Worm (Caenorhabditis elegans) whole organism, mixed stage, embryonic: Measurements from ENCODE around the gene F52E1.2.

ENCODE experiments used
- blmp-1 ChIP-seq: fragments of 150-350 bp; optimal IDR thresholded peaks from 2 replicates; lab custom pipeline; 2014; ENCODE audit warnings: missing biosample characterization, missing genetic modification characterization
- ces-1 ChIP-seq: fragments of 150-350 bp; optimal IDR thresholded peaks from 2 replicates; lab custom pipeline; 2014; ENCODE audit warnings: missing biosample characterization, missing genetic modification reagents, missing genetic modification characterization
- elt-3 ChIP-seq: fragments of 150-350 bp; optimal IDR thresholded peaks from 2 replicates; lab custom pipeline; 2014; ENCODE audit warnings: missing biosample characterization, missing genetic modification characterization
- hlh-1 ChIP-seq: fragments of 150-350 bp; optimal IDR thresholded peaks from 2 replicates; lab custom pipeline; 2014; ENCODE audit warnings: missing biosample characterization, missing genetic modification reagents, missing genetic modification characterization
- lsy-2 ChIP-seq: fragments of 150-350 bp; optimal IDR thresholded peaks from 2 replicates; lab custom pipeline; 2014; ENCODE audit warnings: missing biosample characterization, missing genetic modification characterization
- mls-2 ChIP-seq: sonication (generic microtip); optimal IDR thresholded peaks from 2 replicates; lab custom pipeline; 2016; ENCODE audit warnings: mild to moderate bottlenecking, missing genetic modification characterization, moderate library complexity, missing compliant biosample characterization
- nhr-237 ChIP-seq: fragments of 150-350 bp; optimal IDR thresholded peaks from 2 replicates; lab custom pipeline; 2014; ENCODE audit warnings: missing biosample characterization, missing genetic modification characterization
- nhr-28 ChIP-seq: fragments of 150-350 bp; optimal IDR thresholded peaks from 2 replicates; lab custom pipeline; 2014; ENCODE audit warnings: missing biosample characterization, missing genetic modification characterization
- pha-4 ChIP-seq: fragments of 150-350 bp; optimal IDR thresholded peaks from 2 replicates; lab custom pipeline; 2018; ENCODE audit warnings: missing biosample characterization, missing genetic modification reagents, missing genetic modification characterization
- sem-2 ChIP-seq: fragments of 200-800 bp; sonication (Bioruptor generic); optimal IDR thresholded peaks from 2 replicates; lab custom pipeline; 2018; ENCODE audit warnings: mild to moderate bottlenecking, missing genetic modification characterization, missing compliant biosample characterization
- sptf-1 ChIP-seq: sonication (generic microtip); optimal IDR thresholded peaks from 2 replicates; lab custom pipeline; 2017; ENCODE audit warnings: mild to moderate bottlenecking, missing genetic modification characterization, moderate library complexity, missing compliant biosample characterization
- tbx-8 ChIP-seq: fragments of 200-800 bp; sonication (Bioruptor generic); optimal IDR thresholded peaks from 2 replicates; lab custom pipeline; 2018; ENCODE audit warnings: mild to moderate bottlenecking, missing genetic modification characterization, moderate library complexity, missing compliant biosample characterization
- unc-62 ChIP-seq: fragments of 150-350 bp; optimal IDR thresholded peaks from 2 replicates; lab custom pipeline; 2014; ENCODE audit warnings: missing biosample characterization, missing genetic modification reagents, missing genetic modification characterization
- ztf-11 ChIP-seq: fragments of 150-350 bp; optimal IDR thresholded peaks from 2 replicates; lab custom pipeline; 2014; ENCODE audit warnings: missing biosample characterization, missing genetic modification characterization

ce11 chrV:8385879-8386530 is 24.4 kb upstream of the F52E1.2 start, which contains the start of gene hsp-17:
- TF ChIP-seq hlh-1 (tag; lab: Kevin White, UChicago) (no peak), ces-1 (GFP tag; lab: Kevin White, UChicago) (no peak), blmp-1 (no peak), mls-2 (tag; lab: Kevin White, UChicago) (no peak), ztf-11 (tag; lab: Kevin White, UChicago) (no peak), pha-4 (tag; lab: Kevin White, UChicago) (no peak), unc-62 (GFP tag; lab: Kevin White, UChicago) (no peak), lsy-2 (tag; lab: Kevin White, UChicago) (no peak), sem-2 (no peak), tbx-8 (GFP tag; lab: Kevin White, UChicago) (no peak), sptf-1 (tag; lab: Kevin White, UChicago) (no peak), nhr-237 (tag; lab: Kevin White, UChicago) (no peak), nhr-28 (tag; lab: Kevin White, UChicago) (no peak), elt-3 (no peak)
